Worm (Caenorhabditis elegans) whole organism, L3 larva: ENCODE data around the gene T28A11.2.
A peak's percentile ranks its signal among the peaks of the same experiment; 100 is the strongest.

Experiments used
- R02D3.7 ChIP-seq: fragments of 150-350 bp; optimal IDR thresholded peaks from 2 replicates; lab custom pipeline; 2014; ENCODE audit warnings: missing biosample characterization, missing genetic modification characterization
- aly-2 ChIP-seq: fragments of 150-350 bp; optimal IDR thresholded peaks from 2 replicates; lab custom pipeline; 2014; ENCODE audit warnings: missing biosample characterization, missing genetic modification characterization
- ama-1 ChIP-seq: fragments of 150-350 bp; optimal IDR thresholded peaks from 2 replicates; lab custom pipeline; 2018
- ceh-16 ChIP-seq: sonication (generic microtip); optimal IDR thresholded peaks from 2 replicates; lab custom pipeline; 2017; ENCODE audit warnings: missing biosample characterization, missing genetic modification characterization
- ceh-82 ChIP-seq: fragments of 150-350 bp; optimal IDR thresholded peaks from 2 replicates; lab custom pipeline; 2014; ENCODE audit warnings: missing biosample characterization, missing genetic modification characterization
- ceh-9 ChIP-seq: sonication (generic microtip); optimal IDR thresholded peaks from 2 replicates; lab custom pipeline; 2018; ENCODE audit warnings: missing biosample characterization, missing genetic modification characterization
- daf-12 ChIP-seq: fragments of 150-350 bp; optimal IDR thresholded peaks from 2 replicates; lab custom pipeline; 2014; ENCODE audit warnings: missing biosample characterization, missing genetic modification reagents, missing genetic modification characterization
- egl-27 ChIP-seq: sonication (generic microtip); optimal IDR thresholded peaks from 4 replicates; lab custom pipeline; 2017; ENCODE audit warnings: missing biosample characterization, missing genetic modification reagents, missing genetic modification characterization
- egl-5 ChIP-seq: fragments of 150-350 bp; optimal IDR thresholded peaks from 2 replicates; lab custom pipeline; 2017; ENCODE audit warnings: missing biosample characterization, missing genetic modification reagents, missing genetic modification characterization, inconsistent platforms
- elt-1 ChIP-seq: fragments of 150-350 bp; optimal IDR thresholded peaks from 2 replicates; lab custom pipeline; 2014; ENCODE audit warnings: missing biosample characterization, missing genetic modification characterization
- elt-2 ChIP-seq: sonication (generic microtip); optimal IDR thresholded peaks from 2 replicates; lab custom pipeline; 2016; ENCODE audit warnings: missing genetic modification reagents, mild to moderate bottlenecking, missing genetic modification characterization, missing compliant biosample characterization
- elt-3 ChIP-seq, 3 experiments: fragments of 150-350 bp in 1 of 3; sonication (generic microtip) in 2 of 3; optimal IDR thresholded peaks; 2 replicates in 2 of 3; 4 replicates in 1 of 3; lab custom pipeline; 2014 to 2017; ENCODE audit warnings: missing biosample characterization in 3 of 3, missing genetic modification characterization in 3 of 3
- fkh-10 ChIP-seq: sonication (generic microtip); optimal IDR thresholded peaks from 2 replicates; lab custom pipeline; 2017; ENCODE audit warnings: missing biosample characterization, missing genetic modification reagents, missing genetic modification characterization
- fkh-2 ChIP-seq: fragments of 150-350 bp; optimal IDR thresholded peaks from 2 replicates; lab custom pipeline; 2014; ENCODE audit warnings: missing biosample characterization, missing genetic modification reagents, missing genetic modification characterization
- fos-1 ChIP-seq: fragments of 150-350 bp; optimal IDR thresholded peaks from 2 replicates; lab custom pipeline; 2014; ENCODE audit warnings: missing biosample characterization, missing genetic modification characterization
- hmg-11 ChIP-seq: sonication (generic microtip); optimal IDR thresholded peaks from 2 replicates; lab custom pipeline; 2016; ENCODE audit warnings: missing genetic modification characterization, missing compliant biosample characterization
- jun-1 ChIP-seq: fragments of 150-350 bp; optimal IDR thresholded peaks from 2 replicates; lab custom pipeline; 2014; ENCODE audit warnings: missing biosample characterization, missing genetic modification reagents, missing genetic modification characterization
- lin-15B ChIP-seq: fragments of 150-350 bp; optimal IDR thresholded peaks from 2 replicates; lab custom pipeline; 2014; ENCODE audit warnings: missing biosample characterization, missing genetic modification characterization
- lin-39 ChIP-seq: fragments of 150-350 bp; optimal IDR thresholded peaks from 2 replicates; lab custom pipeline; 2018; ENCODE audit warnings: missing biosample characterization, missing genetic modification reagents, missing genetic modification characterization
- lsy-12 ChIP-seq: sonication (generic microtip); optimal IDR thresholded peaks from 2 replicates; lab custom pipeline; 2016; ENCODE audit warnings: mild to moderate bottlenecking, missing genetic modification characterization, missing compliant biosample characterization
- mdl-1 ChIP-seq: fragments of 150-350 bp; optimal IDR thresholded peaks from 2 replicates; lab custom pipeline; 2014; ENCODE audit warnings: missing biosample characterization, missing genetic modification characterization
- nfya-1 ChIP-seq: sonication (generic microtip); optimal IDR thresholded peaks from 2 replicates; lab custom pipeline; 2017; ENCODE audit warnings: missing genetic modification characterization, mild to moderate bottlenecking, missing compliant biosample characterization, antibody characterized with exemption, moderate library complexity; ENCODE audit not compliant: insufficient read depth
- nhr-11 ChIP-seq: fragments of 150-350 bp; optimal IDR thresholded peaks from 2 replicates; lab custom pipeline; 2014; ENCODE audit warnings: missing biosample characterization, missing genetic modification characterization
- nhr-12 ChIP-seq: fragments of 150-350 bp; optimal IDR thresholded peaks from 2 replicates; lab custom pipeline; 2014; ENCODE audit warnings: missing biosample characterization, missing genetic modification characterization
- nhr-23 ChIP-seq: fragments of 150-350 bp; optimal IDR thresholded peaks from 2 replicates; lab custom pipeline; 2014; ENCODE audit warnings: missing biosample characterization, missing genetic modification reagents, missing genetic modification characterization
- nhr-237 ChIP-seq: fragments of 150-350 bp; optimal IDR thresholded peaks from 2 replicates; lab custom pipeline; 2014; ENCODE audit warnings: missing biosample characterization, missing genetic modification characterization
- nhr-25 ChIP-seq: sonication (generic microtip); optimal IDR thresholded peaks from 2 replicates; lab custom pipeline; 2017; ENCODE audit warnings: missing biosample characterization, missing genetic modification characterization
- nhr-28 ChIP-seq: fragments of 150-350 bp; optimal IDR thresholded peaks from 2 replicates; lab custom pipeline; 2014; ENCODE audit warnings: missing biosample characterization, missing genetic modification characterization
- nhr-43 ChIP-seq: sonication (generic microtip); optimal IDR thresholded peaks from 2 replicates; lab custom pipeline; 2016; ENCODE audit warnings: mild to moderate bottlenecking, missing genetic modification characterization, missing compliant biosample characterization; ENCODE audit not compliant: poor library complexity, severe bottlenecking
- nhr-67 ChIP-seq: fragments of 150-350 bp; optimal IDR thresholded peaks from 2 replicates; lab custom pipeline; 2014; ENCODE audit warnings: missing biosample characterization, missing genetic modification characterization
- nhr-76 ChIP-seq: fragments of 150-350 bp; sonication (generic microtip); optimal IDR thresholded peaks from 5 replicates; lab custom pipeline; 2014; ENCODE audit warnings: missing biosample characterization, missing genetic modification characterization
- nhr-77 ChIP-seq: fragments of 150-350 bp; optimal IDR thresholded peaks from 2 replicates; lab custom pipeline; 2014; ENCODE audit warnings: missing biosample characterization, missing genetic modification characterization
- pqm-1 ChIP-seq: fragments of 150-350 bp; optimal IDR thresholded peaks from 2 replicates; lab custom pipeline; 2017; ENCODE audit warnings: missing biosample characterization, missing genetic modification characterization, inconsistent platforms
- skn-1 ChIP-seq: fragments of 150-350 bp; optimal IDR thresholded peaks from 2 replicates; lab custom pipeline; 2014; ENCODE audit warnings: missing biosample characterization, missing genetic modification characterization
- tbx-2 ChIP-seq: sonication (generic microtip); optimal IDR thresholded peaks from 2 replicates; lab custom pipeline; 2016; ENCODE audit warnings: mild to moderate bottlenecking, missing genetic modification characterization, missing compliant biosample characterization
- unc-39 ChIP-seq: sonication (generic microtip); optimal IDR thresholded peaks from 4 replicates; lab custom pipeline; 2017; ENCODE audit warnings: missing biosample characterization, missing genetic modification characterization
- unc-62 ChIP-seq: fragments of 150-350 bp; sonication (generic microtip); optimal IDR thresholded peaks from 4 replicates; lab custom pipeline; 2014; ENCODE audit warnings: missing biosample characterization, missing genetic modification reagents, missing genetic modification characterization
- zag-1 ChIP-seq: fragments of 150-350 bp; optimal IDR thresholded peaks from 2 replicates; lab custom pipeline; 2014; ENCODE audit warnings: missing biosample characterization, missing genetic modification characterization
- ztf-11 ChIP-seq: fragments of 150-350 bp; optimal IDR thresholded peaks from 2 replicates; lab custom pipeline; 2014; ENCODE audit warnings: missing biosample characterization, missing genetic modification characterization
- ztf-4 ChIP-seq: fragments of 150-350 bp; optimal IDR thresholded peaks from 2 replicates; lab custom pipeline; 2014; ENCODE audit warnings: missing biosample characterization, missing genetic modification characterization

T28A11.2 gene

DNA sequence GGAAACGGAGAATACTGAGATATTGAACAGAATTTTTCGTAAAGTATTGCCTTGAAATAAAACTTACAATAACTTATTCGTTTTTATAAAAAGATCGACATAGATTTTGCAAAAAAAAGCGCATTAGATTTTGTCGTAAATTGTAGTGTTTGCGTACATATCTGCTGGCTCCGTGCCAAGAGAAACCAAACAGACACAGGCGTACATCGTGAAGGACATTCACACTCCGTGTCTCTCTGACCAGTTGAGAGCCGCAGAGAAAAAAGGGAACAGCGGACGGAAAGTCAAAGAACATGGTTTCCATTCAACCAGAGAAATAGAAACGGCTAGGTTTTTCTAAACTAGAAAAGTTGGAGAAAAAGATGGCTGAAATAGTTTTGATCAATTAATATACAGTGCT, 35.1 kb downstream of the T28A11.2 start, which contains the start of gene arrd-19 (continued):
- TF ChIP-seq hmg-11 (tag; lab: Kevin White, UChicago), result peak; percentile 84
- TF ChIP-seq skn-1 (tag; lab: Kevin White, UChicago), result no peak
- TF ChIP-seq nhr-43 (tag; lab: Kevin White, UChicago), result peak; percentile 72
- TF ChIP-seq ceh-16 (tag; lab: Kevin White, UChicago), result no peak
- TF ChIP-seq fkh-10 (GFP tag; lab: Kevin White, UChicago), result no peak
- peak; percentile 75 for TF ChIP-seq egl-5 (tag; lab: Kevin White, UChicago)
- TF ChIP-seq fos-1 (tag; lab: Kevin White, UChicago), result no peak
- TF ChIP-seq nhr-25 (tag; lab: Kevin White, UChicago), result peak; percentile 92
- TF ChIP-seq lin-15B, result peak; percentile 70
- no peak for TF ChIP-seq unc-39 (tag; lab: Kevin White, UChicago)
- TF ChIP-seq elt-1, result no peak
- TF ChIP-seq nhr-11 (tag; lab: Kevin White, UChicago), result no peak
- TF ChIP-seq egl-27 (tag; lab: Kevin White, UChicago), result no peak

ce11 chrV:3316108-3316507, 35.9 kb downstream of the T28A11.2 start, which contains the start of gene F35F10.1:
Gene F35F10.1, plus strand, starts transcription at chrV:3316307.
- TF ChIP-seq daf-12 (tag; lab: Kevin White, UChicago) (no peak), jun-1 (tag; lab: Kevin White, UChicago) (no peak), lin-39 (tag; lab: Kevin White, UChicago) (no peak), ama-1 (no peak), tbx-2 (no peak), nhr-23 (no peak)

- TF ChIP-seq egl-27 (tag; lab: Kevin White, UChicago), result no peak
- no peak for TF ChIP-seq lin-39 (tag; lab: Kevin White, UChicago)
- TF ChIP-seq skn-1 (tag; lab: Kevin White, UChicago), result no peak
- TF ChIP-seq ceh-9, result no peak
- TF ChIP-seq ama-1, result no peak
- no peak for TF ChIP-seq aly-2 (tag; lab: Kevin White, UChicago)
- TF ChIP-seq nhr-28 (tag; lab: Kevin White, UChicago), result no peak
- no peak for TF ChIP-seq mdl-1 (tag; lab: Kevin White, UChicago)
- no peak for TF ChIP-seq nhr-237 (tag; lab: Kevin White, UChicago)
- no peak for TF ChIP-seq nhr-25 (tag; lab: Kevin White, UChicago)
- TF ChIP-seq nfya-1 (tag; lab: Kevin White, UChicago), result no peak
- TF ChIP-seq nhr-67 (tag; lab: Kevin White, UChicago), result no peak
- TF ChIP-seq lin-15B, result no peak
- TF ChIP-seq nhr-43 (tag; lab: Kevin White, UChicago), result no peak
- no peak for TF ChIP-seq pqm-1
- TF ChIP-seq hmg-11 (tag; lab: Kevin White, UChicago), result no peak
- no peak for TF ChIP-seq elt-3 (tag; optimal IDR thresholded peaks at IDR 0.05; lab: Kevin White, UChicago)
- TF ChIP-seq R02D3.7 (tag; lab: Kevin White, UChicago), result no peak
- no peak for TF ChIP-seq nhr-76
- TF ChIP-seq, all 47 proteins: peak for 0
These were observed 38.8 kb downstream of the T28A11.2 start, which contains the start of gene F35F10.13 for ce11 chrV:3318975-3319374. Gene F35F10.13, minus strand, starts transcription at chrV:3319075.

- TF ChIP-seq nhr-77 (tag; lab: Kevin White, UChicago), result no peak
- TF ChIP-seq fkh-2 (tag; lab: Kevin White, UChicago), result no peak
- TF ChIP-seq lin-39 (tag; lab: Kevin White, UChicago), result no peak
- TF ChIP-seq elt-2, result no peak
- no peak for TF ChIP-seq elt-3 (tag; optimal IDR thresholded peaks at IDR 0.05; lab: Kevin White, UChicago)
- TF ChIP-seq tbx-2, result no peak
These were observed 39.8 kb downstream of the T28A11.2 start, which contains the start of gene F35F10.14 for ce11 chrV:3320005-3320404. Gene F35F10.14, minus strand, starts transcription at chrV:3320105.

DNA sequence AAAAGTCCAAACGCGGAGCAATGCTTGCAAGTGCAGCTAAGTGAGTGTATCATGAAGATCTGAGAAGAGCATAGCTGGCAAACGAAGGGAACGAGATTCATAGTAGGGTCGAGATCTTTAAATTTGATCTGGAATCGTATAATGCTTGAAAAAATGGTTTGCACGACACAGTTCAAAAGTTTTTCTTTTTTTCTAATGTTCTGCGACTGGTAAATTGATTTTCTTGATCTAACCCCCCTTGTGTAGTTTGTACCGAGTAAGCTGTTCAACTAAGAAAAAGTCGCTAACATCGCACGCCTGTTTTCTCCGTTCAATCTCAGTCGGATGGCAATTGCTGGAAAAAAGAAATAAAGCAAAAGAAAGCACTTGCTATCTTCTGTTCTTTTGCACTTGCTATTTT, 40.3 kb downstream of the T28A11.2 start, which contains the start of gene C17B7.14:
Gene C17B7.14, minus strand, starts transcription at position 101 of the 400 bp plus-strand sequence.
- TF ChIP-seq lsy-12 (tag; lab: Kevin White, UChicago) (no peak), unc-62 (GFP tag; lab: Kevin White, UChicago) (no peak), hmg-11 (tag; lab: Kevin White, UChicago) (no peak), fos-1 (tag; lab: Kevin White, UChicago) (no peak), ceh-82 (tag; lab: Kevin White, UChicago) (no peak), jun-1 (tag; lab: Kevin White, UChicago) (no peak), egl-27 (tag; lab: Kevin White, UChicago) (no peak), nhr-43 (tag; lab: Kevin White, UChicago) (no peak), ztf-11 (tag; lab: Kevin White, UChicago) (no peak), nhr-28 (tag; lab: Kevin White, UChicago) (no peak), nhr-11 (tag; lab: Kevin White, UChicago) (no peak), nfya-1 (tag; lab: Kevin White, UChicago) (no peak), R02D3.7 (tag; lab: Kevin White, UChicago) (no peak), pqm-1 (no peak), nhr-23 (no peak), nhr-25 (tag; lab: Kevin White, UChicago) (no peak), zag-1 (tag; lab: Kevin White, UChicago) (no peak), ztf-4 (tag; lab: Kevin White, UChicago) (no peak), daf-12 (tag; lab: Kevin White, UChicago) (no peak), nhr-12 (tag; lab: Kevin White, UChicago) (no peak)
